Worm (Caenorhabditis elegans): Measurements from ENCODE around the gene T15B12.2.
A peak's percentile ranks its signal among the peaks of the same experiment; 100 is the strongest.

The T15B12.2 gene

DNA sequence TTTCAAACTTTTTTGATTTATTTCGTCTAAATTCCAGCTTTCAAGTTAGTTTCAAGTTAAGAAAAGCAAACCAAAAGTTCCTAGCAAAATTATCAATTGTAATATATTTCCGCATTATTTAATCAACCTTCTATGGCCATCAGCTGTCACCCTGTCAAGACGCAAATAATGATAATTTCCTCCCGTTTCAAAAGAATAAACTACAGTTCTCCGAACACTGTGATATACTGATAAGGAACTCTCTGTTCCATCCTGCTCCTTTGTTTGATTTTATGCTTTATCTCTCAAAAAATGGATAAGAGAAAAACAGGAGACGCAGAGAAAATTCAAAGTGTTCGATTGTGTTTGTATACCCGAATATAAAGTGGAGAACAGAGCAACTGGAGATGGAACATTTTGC is 10.4 kb downstream of the T15B12.2 start:
- TF ChIP-seq tab-1 (GFP tag; IDR thresholded peaks at IDR 0.05) (no peak), klf-2 (GFP tag; conservative IDR thresholded peaks at IDR 0.05) (no peak), ref-1 (GFP tag; conservative IDR thresholded peaks at IDR 0.05) (no peak), ztf-29 (GFP tag; IDR thresholded peaks at IDR 0.05) (no peak), cog-1 (tag; optimal IDR thresholded peaks at IDR 0.05) (no peak), T22C8.4 (GFP tag; IDR thresholded peaks at IDR 0.05) (no peak), ztf-23 (GFP tag; IDR thresholded peaks at IDR 0.05) (no peak), med-1 (GFP tag; optimal IDR thresholded peaks at IDR 0.05; ENCODE audit: insufficient read depth) (no peak), flt-1 (GFP tag; IDR thresholded peaks at IDR 0.05) (no peak)

- no peak for TF ChIP-seq klf-2 (GFP tag; conservative IDR thresholded peaks at IDR 0.05)
- TF ChIP-seq cog-1 (tag; optimal IDR thresholded peaks at IDR 0.05) = no peak
- no peak for TF ChIP-seq med-1 (GFP tag; optimal IDR thresholded peaks at IDR 0.05; ENCODE audit: insufficient read depth)
- TF ChIP-seq ztf-29 (GFP tag; IDR thresholded peaks at IDR 0.05) = no peak
- no peak for TF ChIP-seq ztf-23 (GFP tag; IDR thresholded peaks at IDR 0.05)
- no peak for TF ChIP-seq T22C8.4 (GFP tag; IDR thresholded peaks at IDR 0.05)
Observed at ce11 chrIII:5290230-5290629, 11.5 kb downstream of the T15B12.2 start.

DNA sequence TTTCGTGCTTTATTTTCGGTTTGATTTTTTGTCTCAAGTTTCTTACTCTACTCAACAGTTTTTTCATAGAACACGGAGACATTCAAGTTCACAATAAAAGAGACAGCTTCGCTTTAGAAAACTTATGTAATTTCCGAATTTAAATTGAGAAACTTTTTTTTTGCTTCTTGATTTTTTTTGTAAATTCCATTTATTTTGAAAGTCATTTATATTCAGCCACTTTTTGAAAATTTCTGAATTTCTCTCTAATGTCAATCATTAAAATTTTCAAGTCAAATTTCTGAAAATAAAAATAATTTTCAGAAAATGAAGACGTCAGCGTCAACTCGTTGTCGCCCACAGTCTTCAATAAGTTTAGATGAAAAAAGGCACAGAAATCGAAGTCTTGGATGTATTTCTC is 13.8 kb downstream of the T15B12.2 start, which contains the start of gene T15B12.1:
T15B12.1 (plus strand) TSS at position 301 of the 400 bp plus-strand sequence.
- TF ChIP-seq ref-1 (GFP tag; conservative IDR thresholded peaks at IDR 0.05) (no peak), klf-2 (GFP tag; conservative IDR thresholded peaks at IDR 0.05) (no peak), flt-1 (GFP tag; IDR thresholded peaks at IDR 0.05) (no peak), ztf-23 (GFP tag; IDR thresholded peaks at IDR 0.05) (no peak)

DNA sequence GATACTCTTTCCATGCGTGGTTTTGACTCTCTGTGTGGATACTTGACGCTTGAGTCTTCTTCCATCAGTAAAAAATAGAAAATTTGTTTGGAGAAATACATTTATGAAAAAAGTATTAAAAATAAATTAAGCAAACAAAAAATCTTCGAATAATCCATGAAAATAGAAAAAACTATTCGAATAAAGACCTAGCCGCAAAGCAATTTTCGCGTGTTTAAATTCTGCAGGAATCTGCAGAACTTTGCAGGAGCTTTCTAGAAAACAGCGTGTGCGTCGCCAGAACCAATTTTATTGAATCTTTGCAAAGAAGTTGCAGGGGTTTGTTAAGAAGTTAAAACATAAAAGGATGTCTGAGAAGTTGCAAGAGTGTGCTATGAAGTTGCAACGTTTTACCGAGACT is 15.5 kb downstream of the T15B12.2 start, which contains the start of gene ZC395.11:
ZC395.11 (minus strand) TSS at position 101 of the 400 bp plus-strand sequence.
- TF ChIP-seq cog-1 (tag; optimal IDR thresholded peaks at IDR 0.05) (no peak), T22C8.4 (GFP tag; IDR thresholded peaks at IDR 0.05) (no peak), ztf-29 (GFP tag; IDR thresholded peaks at IDR 0.05) (no peak)

DNA sequence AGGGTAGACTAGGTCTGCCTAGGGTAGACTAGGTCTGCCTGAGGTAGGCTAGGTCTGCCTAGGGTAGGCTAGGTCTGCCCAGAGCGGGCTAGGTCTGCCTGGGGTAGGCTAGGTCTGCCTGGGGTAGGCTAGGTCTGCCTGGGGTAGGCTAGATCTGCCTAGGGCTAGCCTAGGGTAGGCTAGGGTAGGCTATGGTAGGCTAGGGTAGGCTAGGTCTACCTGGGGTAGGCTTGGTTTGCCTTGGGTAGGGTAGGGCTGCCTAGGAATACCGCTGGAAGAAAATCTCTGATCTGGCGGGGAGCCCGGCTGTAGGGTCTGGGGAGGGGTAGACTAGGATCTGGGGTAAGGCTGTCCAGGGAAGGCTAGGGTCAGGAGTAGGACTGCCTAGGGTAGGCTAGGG is 16.2 kb downstream of the T15B12.2 start:
- TF ChIP-seq med-1 (GFP tag; optimal IDR thresholded peaks at IDR 0.05; ENCODE audit: insufficient read depth) (no peak), tab-1 (GFP tag; IDR thresholded peaks at IDR 0.05) (0 out of 2 replicates have a peak, but pooled peaks have one; percentile 54), klf-2 (GFP tag; conservative IDR thresholded peaks at IDR 0.05) (no peak), ztf-29 (GFP tag; IDR thresholded peaks at IDR 0.05) (no peak), ref-1 (GFP tag; conservative IDR thresholded peaks at IDR 0.05) (no peak), flt-1 (GFP tag; IDR thresholded peaks at IDR 0.05) (no peak)

DNA sequence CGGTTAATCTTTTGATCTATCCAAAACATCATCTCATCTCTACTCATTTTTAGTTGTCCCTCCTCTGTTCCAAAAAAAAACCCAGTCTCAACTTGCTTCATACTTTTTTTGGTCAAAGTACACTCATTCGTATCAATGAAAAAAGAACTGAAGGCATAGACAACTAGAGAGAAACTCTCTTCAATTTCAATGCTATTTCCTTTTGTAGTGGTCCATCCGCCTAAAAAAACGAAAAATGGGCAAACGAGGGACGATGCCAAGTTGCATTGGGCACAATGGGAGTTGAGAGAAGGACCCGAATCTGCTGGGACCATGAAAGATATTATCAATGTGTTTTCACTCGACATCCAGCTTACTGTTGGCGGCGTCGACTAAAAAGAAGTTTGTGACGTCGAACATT is 21.5 kb downstream of the T15B12.2 start:
- no peak for TF ChIP-seq T22C8.4 (GFP tag; IDR thresholded peaks at IDR 0.05)
- no peak for TF ChIP-seq med-1 (GFP tag; optimal IDR thresholded peaks at IDR 0.05; ENCODE audit: insufficient read depth)
- no peak for TF ChIP-seq tab-1 (GFP tag; IDR thresholded peaks at IDR 0.05)
- TF ChIP-seq ztf-23 (GFP tag; IDR thresholded peaks at IDR 0.05) = no peak
- no peak for TF ChIP-seq flt-1 (GFP tag; IDR thresholded peaks at IDR 0.05)
- TF ChIP-seq ztf-29 (GFP tag; IDR thresholded peaks at IDR 0.05) = no peak
- TF ChIP-seq klf-2 (GFP tag; conservative IDR thresholded peaks at IDR 0.05) = no peak
- no peak for TF ChIP-seq cog-1 (tag; optimal IDR thresholded peaks at IDR 0.05)
- no peak for TF ChIP-seq ref-1 (GFP tag; conservative IDR thresholded peaks at IDR 0.05)

- TF ChIP-seq T22C8.4 (GFP tag; IDR thresholded peaks at IDR 0.05) (no peak), ztf-29 (GFP tag; IDR thresholded peaks at IDR 0.05) (no peak), klf-2 (GFP tag; conservative IDR thresholded peaks at IDR 0.05) (no peak), ztf-23 (GFP tag; IDR thresholded peaks at IDR 0.05) (no peak), med-1 (GFP tag; optimal IDR thresholded peaks at IDR 0.05; ENCODE audit: insufficient read depth) (no peak), tab-1 (GFP tag; IDR thresholded peaks at IDR 0.05) (no peak)
Observed at ce11 chrIII:5277740-5278139, 23.9 kb downstream of the T15B12.2 start, which contains the start of gene clk-1. clk-1 (plus strand) TSS chrIII:5277894.

DNA sequence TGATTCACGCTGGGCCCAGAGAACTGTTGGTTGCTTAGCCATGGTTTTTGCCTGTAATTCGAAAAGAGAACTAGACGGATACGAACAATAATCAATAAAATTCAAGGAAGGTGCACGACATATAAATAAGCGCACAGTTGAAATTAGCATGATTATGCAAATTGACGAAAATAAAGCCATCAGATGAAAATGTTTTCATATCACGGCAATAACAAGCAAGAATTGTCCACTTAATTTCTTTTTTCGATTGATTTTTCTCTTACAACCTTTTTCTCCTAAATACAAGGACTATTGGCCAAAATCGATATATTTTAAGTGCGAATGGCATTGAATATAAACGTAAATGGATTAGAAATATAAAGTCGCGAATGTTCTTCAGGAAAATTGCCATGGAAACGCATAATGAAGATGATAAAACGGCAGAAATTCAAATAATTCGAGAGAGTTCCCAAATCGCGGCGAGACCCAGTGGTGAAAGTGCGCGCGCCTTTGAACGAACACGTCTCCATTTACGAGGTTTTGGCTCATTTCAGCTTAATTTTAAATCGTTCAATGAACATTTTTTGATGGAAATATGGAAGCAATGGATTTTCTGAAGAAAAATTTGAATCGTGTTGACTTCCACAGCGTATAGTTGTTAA is 26.9 kb downstream of the T15B12.2 start, which contains the start of the genes daf-41 and toc-1:
daf-41 (minus strand) TSS at position 51 of the 641 bp plus-strand sequence.
toc-1 (plus strand) TSS at position 537 of the 641 bp plus-strand sequence.
- TF ChIP-seq klf-2 (GFP tag; conservative IDR thresholded peaks at IDR 0.05) = no peak
- TF ChIP-seq cog-1 (tag; optimal IDR thresholded peaks at IDR 0.05) = no peak
- no peak for TF ChIP-seq ref-1 (GFP tag; conservative IDR thresholded peaks at IDR 0.05)
- no peak for TF ChIP-seq T22C8.4 (GFP tag; IDR thresholded peaks at IDR 0.05)
- TF ChIP-seq tab-1 (GFP tag; IDR thresholded peaks at IDR 0.05) = no peak
- TF ChIP-seq ztf-29 (GFP tag; IDR thresholded peaks at IDR 0.05) = no peak
- no peak for TF ChIP-seq med-1 (GFP tag; optimal IDR thresholded peaks at IDR 0.05; ENCODE audit: insufficient read depth)
- TF ChIP-seq ztf-23 (GFP tag; IDR thresholded peaks at IDR 0.05) = no peak
- TF ChIP-seq flt-1 (GFP tag; IDR thresholded peaks at IDR 0.05) = no peak

ce11 chrIII:5274250-5274649 is 27.4 kb downstream of the T15B12.2 start:
- TF ChIP-seq ztf-29 (GFP tag; IDR thresholded peaks at IDR 0.05) (no peak), cog-1 (tag; optimal IDR thresholded peaks at IDR 0.05) (no peak), klf-2 (GFP tag; conservative IDR thresholded peaks at IDR 0.05) (no peak), ztf-23 (GFP tag; IDR thresholded peaks at IDR 0.05) (no peak), flt-1 (GFP tag; IDR thresholded peaks at IDR 0.05) (no peak), ref-1 (GFP tag; conservative IDR thresholded peaks at IDR 0.05) (no peak), T22C8.4 (GFP tag; IDR thresholded peaks at IDR 0.05) (no peak), tab-1 (GFP tag; IDR thresholded peaks at IDR 0.05) (no peak), med-1 (GFP tag; optimal IDR thresholded peaks at IDR 0.05; ENCODE audit: insufficient read depth) (no peak)

DNA sequence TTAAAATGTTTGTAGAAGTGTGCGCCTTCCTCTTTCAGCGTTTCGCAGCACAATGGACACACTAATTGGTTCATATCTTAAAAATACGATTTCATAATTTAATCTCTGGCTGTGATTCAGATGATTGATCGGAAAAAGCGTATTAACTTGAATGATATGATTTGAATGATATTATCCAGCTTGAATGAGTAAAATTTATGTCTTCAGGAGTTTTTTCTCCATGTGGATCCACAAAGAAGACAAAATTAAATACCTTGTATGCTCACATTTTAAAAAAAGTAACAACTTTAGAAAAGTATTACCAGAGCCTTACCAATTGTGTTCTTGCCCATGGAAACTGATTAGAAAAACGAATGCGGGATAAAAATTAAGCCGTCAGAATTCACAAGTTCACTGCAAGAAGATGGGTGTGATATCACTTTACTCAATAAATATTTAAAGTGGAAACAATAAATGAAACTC is 28.3 kb downstream of the T15B12.2 start, which contains the start of gene ztf-8:
ztf-8 (minus strand) TSS at position 76 of the 462 bp plus-strand sequence.
- TF ChIP-seq ref-1 (GFP tag; conservative IDR thresholded peaks at IDR 0.05) (no peak), cog-1 (tag; optimal IDR thresholded peaks at IDR 0.05) (no peak)

Measured in whole organism, midembryonic.